Worm (Caenorhabditis elegans) whole organism, L4 larva: ENCODE data around the gene mpz-1.

Source experiments
- Y5F2A.4 ChIP-seq: fragments of 200-800 bp; sonication (Bioruptor generic); optimal IDR thresholded peaks from 2 replicates; lab custom pipeline; 2018; ENCODE audit warnings: mild to moderate bottlenecking, missing genetic modification characterization, missing compliant biosample characterization
- ama-1 ChIP-seq: fragments of 150-350 bp; optimal IDR thresholded peaks from 2 replicates; lab custom pipeline; 2014; ENCODE audit warnings: inconsistent platforms, mixed read lengths
- lin-15B ChIP-seq: fragments of 150-350 bp; sonication (generic microtip); optimal IDR thresholded peaks from 3 replicates; lab custom pipeline; 2014; ENCODE audit warnings: missing biosample characterization, missing genetic modification characterization
- madf-5 ChIP-seq, 2 experiments: fragments of 200-800 bp; sonication (Bioruptor generic); IDR thresholded peaks; 2 replicates each; pipeline ENCODE4 v1.3.6; 2022; ENCODE audit warnings: missing compliant biosample characterization in 2 of 2, missing genetic modification characterization in 2 of 2
- mdl-1 ChIP-seq, 2 experiments: fragments of 150-350 bp in 1 of 2; sonication (generic microtip) in 1 of 2; optimal IDR thresholded peaks; 2 replicates each; lab custom pipeline; 2014 to 2017; ENCODE audit warnings: missing biosample characterization in 2 of 2, missing genetic modification characterization in 2 of 2
- mxl-2 ChIP-seq: fragments of 200-800 bp; sonication (Bioruptor generic); conservative IDR thresholded peaks from 2 replicates; pipeline ENCODE4 v1.3.6; 2022; ENCODE audit warnings: missing genetic modification reagents, missing genetic modification characterization, missing compliant biosample characterization
- nhr-10 ChIP-seq: fragments of 150-350 bp; optimal IDR thresholded peaks from 2 replicates; lab custom pipeline; 2014; ENCODE audit warnings: missing biosample characterization, missing genetic modification characterization
- nhr-237 ChIP-seq: sonication (generic microtip); optimal IDR thresholded peaks from 2 replicates; lab custom pipeline; 2017; ENCODE audit warnings: missing biosample characterization, missing genetic modification characterization
- nhr-77 ChIP-seq: fragments of 150-350 bp; optimal IDR thresholded peaks from 2 replicates; lab custom pipeline; 2014; ENCODE audit warnings: missing biosample characterization, missing genetic modification characterization
- pha-4 ChIP-seq, 2 experiments: fragments of 150-350 bp in 1 of 2; fragments of 200-800 bp in 1 of 2; sonication (Bioruptor generic) in 1 of 2; IDR thresholded peaks in 1 of 2; optimal IDR thresholded peaks in 1 of 2; 2 replicates each; pipeline versions ENCODE4 v1.3.6 to Lab custom; 2014 to 2022; ENCODE audit warnings: missing genetic modification characterization in 2 of 2, missing genetic modification reagents in 2 of 2, missing biosample characterization in 1 of 2, missing compliant biosample characterization in 1 of 2
- snpc-4 ChIP-seq: fragments of 150-350 bp; optimal IDR thresholded peaks from 2 replicates; lab custom pipeline; 2014; ENCODE audit warnings: missing biosample characterization, missing genetic modification characterization
- unc-39 ChIP-seq: sonication (generic microtip); optimal IDR thresholded peaks from 2 replicates; lab custom pipeline; 2017; ENCODE audit warnings: missing biosample characterization, missing genetic modification characterization
- unc-62 ChIP-seq, 3 experiments: fragments of 150-350 bp in 1 of 3; sonication (generic microtip); optimal IDR thresholded peaks in 2 of 3; peaks in 1 of 3; 1 replicate in 1 of 3; 2 replicates in 2 of 3; lab custom pipeline; 2014 to 2017; ENCODE audit warnings: missing biosample characterization in 3 of 3, missing genetic modification characterization in 3 of 3, missing genetic modification reagents in 3 of 3, missing genotype in 1 of 3

- TF ChIP-seq nhr-77 (tag; lab: Kevin White, UChicago) (no peak), nhr-10 (no peak), unc-39 (tag; lab: Kevin White, UChicago) (no peak), mxl-2 (GFP tag; lab: Robert Waterston, UW) (no peak), unc-62 (GFP tag; optimal IDR thresholded peaks at IDR 0.05 in 1 of 2; lab: Kevin White, UChicago) (no peak), unc-62 (tag; optimal IDR thresholded peaks at IDR 0.05; lab: Kevin White, UChicago) (no peak), nhr-237 (tag; lab: Kevin White, UChicago) (no peak), snpc-4 (no peak), Y5F2A.4 (no peak), ama-1 (lab: Kevin White, UChicago) (no peak), mdl-1 (tag; optimal IDR thresholded peaks at IDR 0.05; lab: Kevin White, UChicago) (no peak), pha-4 (GFP tag; IDR thresholded peaks at IDR 0.05; lab: Robert Waterston, UW) (no peak), pha-4 (tag; optimal IDR thresholded peaks at IDR 0.05; lab: Kevin White, UChicago) (no peak), lin-15B (tag; lab: Kevin White, UChicago) (no peak), madf-5 (GFP tag; IDR thresholded peaks at IDR 0.05; lab: Robert Waterston, UW) (no peak)
These were observed 26.5 kb upstream of the mpz-1 start for ce11 chrII:10804442-10804841.
